Comparison of ENCODE assay signal across 2 worm cellular contexts in the genomic region with DNA sequence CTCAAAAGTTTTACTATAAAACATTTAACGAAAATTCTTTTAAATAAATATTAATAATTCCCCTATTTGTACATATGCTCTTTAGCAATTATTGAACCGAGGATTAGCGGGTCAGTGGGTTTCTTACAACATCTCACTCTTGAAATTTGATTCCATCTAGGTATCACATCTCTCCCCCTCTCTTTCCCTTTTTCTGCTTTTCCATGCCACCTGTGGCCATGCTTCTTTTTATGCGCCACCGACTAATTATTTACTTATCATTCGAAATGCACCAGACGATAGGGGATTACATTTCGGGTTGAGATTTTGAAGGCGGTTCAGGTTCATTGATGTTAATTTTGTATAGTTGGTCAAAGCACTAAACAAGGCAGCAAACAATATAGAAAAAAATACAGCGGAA.
TF ChIP-seq lines count a peak whose summit lies in the region.

No protein-coding gene starts in this region.

TF ChIP-seq in whole organism, L4 larva, 104 proteins besides CTCF, POLR2A, EP300 and RAD21:
- no peak for TF ChIP-seq aly-2 (tag; optimal IDR thresholded peaks at IDR 0.05; lab: Kevin White, UChicago)
- TF ChIP-seq aha-1 (tag; lab: Kevin White, UChicago): peak; percentile 55

TF ChIP-seq in whole organism, mixed stage, embryonic, 35 proteins besides CTCF, POLR2A, EP300 and RAD21:
- TF ChIP-seq nhr-12 (tag; optimal IDR thresholded peaks at IDR 0.05; lab: Kevin White, UChicago) (no peak), lin-32 (GFP tag; optimal IDR thresholded peaks at IDR 0.05; lab: Kevin White, UChicago) (peak; percentile 20)
TF ChIP-seq in whole organism, mixed stage, embryonic: peak in this region for 1.
